Worm (Caenorhabditis elegans) whole organism, L1 larva: ENCODE measurements around the gene ZK856.18.
A peak's percentile ranks its signal among the peaks of the same experiment; 100 is the strongest.

Source experiments
- fkh-10 ChIP-seq: sonication (generic microtip); optimal IDR thresholded peaks from 2 replicates; lab custom pipeline; 2017; ENCODE audit warnings: missing biosample characterization, missing genetic modification reagents, missing genetic modification characterization
- lin-39 ChIP-seq: fragments of 150-350 bp; optimal IDR thresholded peaks from 2 replicates; lab custom pipeline; 2014; ENCODE audit warnings: missing biosample characterization, missing genetic modification reagents, missing genetic modification characterization
- mep-1 ChIP-seq: fragments of 150-350 bp; optimal IDR thresholded peaks from 2 replicates; lab custom pipeline; 2014; ENCODE audit warnings: missing biosample characterization, missing genetic modification characterization
- nhr-237 ChIP-seq: fragments of 150-350 bp; optimal IDR thresholded peaks from 2 replicates; lab custom pipeline; 2014; ENCODE audit warnings: missing biosample characterization, missing genetic modification characterization
- nhr-77 ChIP-seq: fragments of 150-350 bp; optimal IDR thresholded peaks from 2 replicates; lab custom pipeline; 2014; ENCODE audit warnings: missing biosample characterization, missing genetic modification characterization
- snpc-4 ChIP-seq: fragments of 150-350 bp; optimal IDR thresholded peaks from 2 replicates; lab custom pipeline; 2014; ENCODE audit warnings: missing biosample characterization, missing genetic modification characterization
- unc-130 ChIP-seq: fragments of 150-350 bp; optimal IDR thresholded peaks from 2 replicates; lab custom pipeline; 2017; ENCODE audit warnings: missing biosample characterization, missing genetic modification characterization, inconsistent platforms
- xbp-1 ChIP-seq: sonication (generic microtip); optimal IDR thresholded peaks from 2 replicates; lab custom pipeline; 2016; ENCODE audit warnings: missing genetic modification characterization, missing compliant biosample characterization
- zag-1 ChIP-seq: fragments of 150-350 bp; optimal IDR thresholded peaks from 2 replicates; lab custom pipeline; 2014; ENCODE audit warnings: missing biosample characterization, missing genetic modification characterization
- ztf-4 ChIP-seq: fragments of 150-350 bp; optimal IDR thresholded peaks from 2 replicates; lab custom pipeline; 2014; ENCODE audit warnings: missing biosample characterization, missing genetic modification characterization

ce11 chrV:10203435-10204009 lies 17.7 kb upstream of the ZK856.18 start, which contains the start of gene chpf-1:
- TF ChIP-seq nhr-237 (tag; lab: Kevin White, UChicago) (no peak), ztf-4 (no peak), nhr-77 (tag; lab: Kevin White, UChicago) (no peak), mep-1 (peak; percentile 20), fkh-10 (GFP tag; lab: Kevin White, UChicago) (no peak), xbp-1 (no peak), lin-39 (no peak), zag-1 (tag; lab: Kevin White, UChicago) (no peak), snpc-4 (tag; lab: Kevin White, UChicago) (no peak), unc-130 (tag; lab: Kevin White, UChicago) (peak; percentile 26)
